Fruit fly (Drosophila melanogaster) ovary, adult (tissue): ENCODE data around the gene CG14265.
"Not testable (repeated sequence)": the region's sequence is repeated elsewhere in the genome, so short reads cannot be mapped to it uniquely, and the experiment has no call there.

ENCODE experiments used
- CG17801 ChIP-seq: fragments of 200-800 bp; optimal IDR thresholded peaks from 2 replicates; lab custom pipeline; 2019; ENCODE audit warnings: missing biosample characterization, mild to moderate bottlenecking, missing genetic modification characterization, moderate library complexity; ENCODE audit not compliant: partially characterized antibody

CG14265 gene

dm6 chrX:3236586-3236985 lies at the start of gene CG14265:
Gene CG14265, minus strand, starts transcription at chrX:3236686.
- TF ChIP-seq CG17801 (GFP tag; lab: Kevin White, UChicago): no peak

- no peak for TF ChIP-seq CG17801 (GFP tag; lab: Kevin White, UChicago)
Measured at dm6 chrX:3281958-3282357, 45.5 kb upstream of the CG14265 start.

DNA sequence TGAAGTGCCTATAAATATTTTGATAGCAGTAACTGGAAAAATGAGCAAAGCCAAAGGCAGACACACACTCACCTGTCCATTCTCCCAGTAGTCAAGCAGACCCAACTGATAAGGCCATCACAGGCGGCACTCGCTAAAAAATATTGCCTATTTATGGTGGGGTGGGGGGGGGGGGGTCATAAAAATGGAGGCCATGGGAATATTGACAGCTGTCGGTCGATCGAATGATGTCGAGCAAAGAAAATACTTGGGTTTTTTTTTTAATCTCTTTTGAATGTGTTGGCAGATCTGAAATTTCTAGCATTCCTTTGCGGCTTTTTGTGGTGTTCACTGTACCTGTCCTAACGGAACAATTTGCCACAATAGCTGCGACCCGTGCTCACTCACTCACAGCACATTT lies 37.1 kb upstream of the CG14265 start:
- TF ChIP-seq CG17801 (GFP tag; lab: Kevin White, UChicago): no peak

DNA sequence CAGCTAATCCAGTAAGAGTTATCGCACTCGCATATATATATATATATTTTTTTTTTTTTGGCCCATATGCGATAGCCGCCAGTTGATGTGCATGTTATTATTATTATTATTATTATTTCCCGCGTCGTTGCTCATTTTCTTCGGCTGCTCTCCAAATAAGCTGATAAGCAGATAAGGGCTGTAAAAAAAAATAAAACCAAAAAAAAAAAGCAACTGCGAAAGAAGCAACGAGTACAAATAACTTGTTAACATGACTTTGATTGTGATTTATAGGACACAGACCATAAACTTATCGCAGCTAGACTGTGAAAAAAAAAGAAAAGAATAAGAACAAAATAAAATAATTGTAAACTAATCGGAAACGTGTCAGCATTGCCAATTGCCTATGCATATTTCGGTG lies 29.3 kb upstream of the CG14265 start:
- TF ChIP-seq CG17801 (GFP tag; lab: Kevin White, UChicago): peak; percentile 23

dm6 chrX:3260536-3260935 lies 24.1 kb upstream of the CG14265 start:
- no peak for TF ChIP-seq CG17801 (GFP tag; lab: Kevin White, UChicago)

DNA sequence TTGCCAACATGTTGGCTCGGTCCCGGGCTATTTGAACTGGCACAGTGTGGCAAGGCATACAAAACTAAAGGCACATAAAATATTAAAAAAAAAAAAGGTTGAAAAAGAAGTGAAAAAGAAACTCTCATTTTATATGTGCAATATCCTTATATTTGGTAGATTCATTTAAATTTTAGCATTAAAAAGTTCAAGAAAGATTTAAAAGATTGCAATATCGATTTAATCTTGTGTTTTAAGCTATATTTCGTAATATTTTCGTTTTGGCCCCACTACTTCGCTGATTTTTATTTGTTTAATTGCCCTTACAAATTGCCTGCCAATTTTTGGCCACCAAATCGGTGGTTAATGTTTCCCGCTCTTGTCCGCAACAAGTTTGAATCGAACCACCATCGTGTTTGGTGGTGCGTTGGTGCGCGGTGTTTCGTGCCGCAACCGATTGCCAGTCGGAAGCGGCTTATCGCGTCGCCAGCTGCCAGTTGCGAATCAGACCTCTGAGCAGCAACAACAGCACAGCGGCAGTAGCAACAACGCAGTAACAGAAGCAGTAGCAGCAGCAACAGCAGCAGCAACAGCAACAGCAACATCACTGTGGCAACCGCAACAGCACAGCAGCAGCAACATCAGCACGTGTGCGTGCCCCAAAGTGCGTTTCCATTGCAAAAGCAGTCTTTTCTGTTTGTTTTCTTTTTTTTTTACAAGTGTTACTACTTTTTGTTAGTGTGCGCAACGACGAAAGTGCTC lies 19.3 kb upstream of the CG14265 start:
- peak; percentile 12 for TF ChIP-seq CG17801 (GFP tag; lab: Kevin White, UChicago)

DNA sequence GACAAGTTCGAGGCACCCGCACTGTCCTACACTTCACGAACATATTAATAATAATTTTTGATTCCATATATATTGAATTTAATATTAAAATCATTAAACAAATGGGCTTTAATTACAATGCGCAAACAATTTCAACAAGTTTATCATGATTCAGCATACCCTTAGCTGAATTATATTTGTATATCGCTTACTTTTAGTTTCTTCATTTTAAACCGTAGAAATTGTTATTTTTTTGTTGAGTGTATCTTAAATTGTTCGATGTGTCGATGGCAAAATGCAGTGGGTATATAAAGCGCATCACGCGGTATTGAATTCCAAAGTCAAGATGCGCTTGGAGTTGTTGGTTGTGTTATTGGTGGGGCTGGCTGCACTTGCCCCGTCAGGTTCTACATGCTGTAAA lies 13.3 kb upstream of the CG14265 start, which contains the start of gene Sgs4:
Gene Sgs4, plus strand, starts transcription at position 301 of the 400 bp plus-strand sequence.
- TF ChIP-seq CG17801 (GFP tag; lab: Kevin White, UChicago): no peak

DNA sequence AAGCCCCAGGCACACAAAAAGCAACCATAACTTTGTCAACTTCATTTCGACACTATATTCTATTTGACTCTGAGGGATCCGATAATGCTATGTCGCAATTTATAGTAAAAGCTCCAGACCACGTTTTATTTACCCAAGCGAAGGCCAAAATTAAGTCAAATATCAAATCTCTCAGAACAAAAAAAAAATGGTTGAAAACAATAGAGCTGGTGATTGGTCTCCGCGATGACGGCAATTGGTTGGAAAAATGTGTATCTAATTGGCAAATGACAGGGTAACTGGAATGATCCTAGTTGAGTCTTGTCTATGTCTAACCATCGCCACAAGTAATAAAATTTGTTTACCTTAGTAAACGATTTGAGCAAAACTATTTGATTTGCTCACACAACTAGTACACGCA lies 12.7 kb upstream of the CG14265 start, which contains the start of gene Pig1:
Gene Pig1, minus strand, starts transcription at position 101 of the 400 bp plus-strand sequence.
- no peak for TF ChIP-seq CG17801 (GFP tag; lab: Kevin White, UChicago)

DNA sequence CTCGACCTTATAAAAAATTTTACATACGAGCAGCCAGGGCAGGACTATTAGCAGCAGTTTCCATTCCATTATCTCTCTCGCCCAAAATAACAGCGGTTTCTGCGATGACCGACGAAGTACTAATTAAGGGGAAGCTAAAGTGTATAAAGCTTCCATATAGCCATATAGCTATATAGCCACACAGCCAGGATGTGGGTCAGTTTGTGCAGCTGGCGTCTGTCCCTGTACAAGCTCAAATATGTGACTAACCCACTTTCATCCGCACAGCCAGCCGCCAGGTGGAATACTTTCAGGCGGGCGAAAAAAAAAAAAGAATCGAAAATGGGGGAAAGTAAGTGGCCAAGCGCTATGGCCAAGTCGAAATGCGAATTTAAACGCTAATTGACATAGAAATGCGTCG lies 7.6 kb upstream of the CG14265 start, which contains the start of gene ng4:
Gene ng4, minus strand, starts transcription at position 101 of the 400 bp plus-strand sequence.
- no peak for TF ChIP-seq CG17801 (GFP tag; lab: Kevin White, UChicago)

DNA sequence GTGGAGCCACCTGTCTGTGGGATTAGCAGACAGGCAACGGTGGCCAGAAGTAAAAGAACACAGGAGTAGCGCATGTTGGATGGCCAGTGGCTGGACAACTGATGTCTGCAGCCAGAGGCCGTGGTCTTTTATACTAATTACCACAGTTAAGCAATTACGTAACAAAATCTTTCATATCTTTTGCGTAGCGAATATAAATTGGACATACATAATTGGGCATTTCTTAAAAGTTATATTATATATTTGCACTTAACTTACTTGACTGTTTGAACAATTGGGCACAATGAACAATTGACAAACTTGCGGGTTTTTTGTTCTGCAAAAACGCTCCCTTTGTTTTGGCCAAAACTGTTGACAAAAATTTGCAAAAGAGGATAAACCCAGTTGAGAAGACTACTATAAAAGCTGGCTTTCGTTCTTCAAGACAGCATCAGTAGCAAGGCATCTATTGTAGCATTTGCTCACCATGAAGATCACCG lies 5.5 kb upstream of the CG14265 start, which contains the start of the genes ng3 and ng1:
Gene ng3, minus strand, starts transcription at position 101 of the 479 bp plus-strand sequence.
Gene ng1, plus strand, starts transcription at position 429 of the 479 bp plus-strand sequence.
- TF ChIP-seq CG17801 (GFP tag; lab: Kevin White, UChicago): no peak

- TF ChIP-seq CG17801 (GFP tag; lab: Kevin White, UChicago): not testable (repeated sequence)
Measured at dm6 chrX:3240471-3240870, 4.0 kb upstream of the CG14265 start, which contains the start of gene ng2. Gene ng2, minus strand, starts transcription at chrX:3240571.

DNA sequence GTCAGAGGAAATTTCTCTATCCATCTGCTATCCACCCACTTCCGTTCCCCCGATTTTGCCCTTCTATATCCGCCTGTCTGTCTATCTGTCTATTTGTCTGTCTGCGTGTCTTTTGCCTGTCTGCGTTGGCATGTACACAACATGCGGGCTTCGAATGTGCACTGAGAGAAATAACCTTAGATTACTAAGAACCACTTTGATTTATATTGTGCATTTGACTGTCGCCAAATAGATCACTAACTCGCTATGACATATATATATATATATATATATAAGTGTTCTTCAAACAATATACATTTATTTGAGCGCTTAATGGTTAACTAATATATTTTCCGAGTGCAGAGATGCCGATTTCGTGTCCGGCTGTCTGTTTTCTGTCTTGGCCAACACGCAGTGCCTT lies 2.8 kb downstream of the CG14265 start:
- TF ChIP-seq CG17801 (GFP tag; lab: Kevin White, UChicago): no peak

- TF ChIP-seq CG17801 (GFP tag; lab: Kevin White, UChicago): no peak
Measured at dm6 chrX:3205887-3206794, 30.3 kb downstream of the CG14265 start.

DNA sequence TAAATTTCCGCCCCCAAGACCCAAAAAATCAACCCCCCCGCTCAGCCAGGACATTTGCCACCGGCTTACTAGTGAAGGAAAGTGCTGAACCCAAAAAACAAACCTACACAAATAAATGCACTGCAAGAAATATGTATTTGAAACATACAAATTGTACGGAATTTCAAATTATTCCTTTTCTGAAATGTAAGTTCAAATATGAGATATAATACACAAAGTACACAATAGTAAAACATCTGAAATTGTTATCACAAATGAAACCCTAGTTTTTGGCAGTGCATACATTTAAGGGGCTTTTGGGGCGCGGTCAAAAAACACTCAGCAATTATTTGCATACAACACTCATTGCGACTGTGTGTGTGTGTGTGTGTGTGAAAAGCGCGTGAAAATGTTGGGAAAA lies 42.7 kb downstream of the CG14265 start:
- TF ChIP-seq CG17801 (GFP tag; lab: Kevin White, UChicago): no peak

- TF ChIP-seq CG17801 (GFP tag; lab: Kevin White, UChicago): no peak
Measured at dm6 chrX:3192301-3192700, 44.2 kb downstream of the CG14265 start.
